Worm (Caenorhabditis elegans) whole organism, L4 larva: ENCODE measurements around the gene ncx-7.
A peak's percentile ranks its signal among the peaks of the same experiment; 100 is the strongest.

Experiments
- D1046.2 ChIP-seq: fragments of 200-800 bp; sonication (Bioruptor generic); IDR thresholded peaks from 2 replicates; pipeline ENCODE4 v1.3.6; 2022; ENCODE audit warnings: missing genetic modification characterization, missing compliant biosample characterization
- F10B5.3 ChIP-seq: sonication (generic microtip); optimal IDR thresholded peaks from 2 replicates; lab custom pipeline; 2016; ENCODE audit warnings: mild to moderate bottlenecking, missing genetic modification characterization, missing compliant biosample characterization
- F26F4.8 ChIP-seq: fragments of 200-800 bp; sonication (Bioruptor generic); conservative IDR thresholded peaks from 2 replicates; pipeline ENCODE4 v1.3.6; 2022; ENCODE audit warnings: missing genetic modification characterization, missing compliant biosample characterization
- F37D6.2 ChIP-seq: sonication (generic microtip); optimal IDR thresholded peaks from 2 replicates; lab custom pipeline; 2016; ENCODE audit warnings: mild to moderate bottlenecking, missing genetic modification characterization, missing compliant biosample characterization
- F49E8.2 ChIP-seq: sonication (generic microtip); optimal IDR thresholded peaks from 2 replicates; lab custom pipeline; 2016; ENCODE audit warnings: missing compliant biosample characterization, mild to moderate bottlenecking, missing genetic modification characterization, borderline replicate concordance
- R02D3.7 ChIP-seq: fragments of 150-350 bp; sonication (generic microtip); optimal IDR thresholded peaks from 3 replicates; lab custom pipeline; 2014; ENCODE audit warnings: missing biosample characterization, missing genetic modification characterization
- T20F7.1 ChIP-seq: fragments of 200-800 bp; sonication (Bioruptor generic); optimal IDR thresholded peaks from 2 replicates; lab custom pipeline; 2018; ENCODE audit warnings: mild to moderate bottlenecking, missing genetic modification characterization, missing compliant biosample characterization
- Y48G9A.11 ChIP-seq: fragments of 200-800 bp; sonication (Bioruptor generic); IDR thresholded peaks from 2 replicates; pipeline ENCODE4 v1.3.6; 2022; ENCODE audit warnings: missing genetic modification reagents, missing genetic modification characterization, missing compliant biosample characterization
- Y75B8A.6 ChIP-seq: fragments of 200-800 bp; sonication (Bioruptor generic); IDR thresholded peaks from 2 replicates; pipeline ENCODE4 v1.3.6; 2022; ENCODE audit warnings: missing genetic modification reagents, missing genetic modification characterization, missing compliant biosample characterization
- arid-1 ChIP-seq: fragments of 200-800 bp; sonication (Bioruptor generic); conservative IDR thresholded peaks from 2 replicates; pipeline ENCODE4 v1.3.6; 2022; ENCODE audit warnings: missing genetic modification reagents, missing genetic modification characterization, missing compliant biosample characterization
- ceh-20 ChIP-seq: fragments of 200-800 bp; sonication (Bioruptor generic); IDR thresholded peaks from 2 replicates; pipeline ENCODE4 v1.3.6; 2022; ENCODE audit warnings: missing genetic modification reagents, missing genetic modification characterization, missing compliant biosample characterization
- ceh-28 ChIP-seq: fragments of 150-350 bp; optimal IDR thresholded peaks from 2 replicates; lab custom pipeline; 2014; ENCODE audit warnings: missing biosample characterization, missing genetic modification reagents, missing genetic modification characterization
- ceh-32 ChIP-seq: sonication (generic microtip); optimal IDR thresholded peaks from 2 replicates; lab custom pipeline; 2016; ENCODE audit warnings: mild to moderate bottlenecking, missing genetic modification characterization, missing compliant biosample characterization; ENCODE audit not compliant: poor library complexity
- ces-1 ChIP-seq: fragments of 150-350 bp; sonication (generic microtip); optimal IDR thresholded peaks from 4 replicates; lab custom pipeline; 2014; ENCODE audit warnings: missing biosample characterization, missing genetic modification reagents, missing genetic modification characterization
- cey-2 ChIP-seq: sonication (generic microtip); optimal IDR thresholded peaks from 3 replicates; lab custom pipeline; 2017; ENCODE audit warnings: missing genetic modification characterization, mild to moderate bottlenecking, missing compliant biosample characterization, antibody characterized with exemption, borderline replicate concordance; ENCODE audit not compliant: insufficient read depth
- ctbp-1 ChIP-seq: fragments of 200-800 bp; sonication (Bioruptor generic); IDR thresholded peaks from 2 replicates; pipeline ENCODE4 v1.3.6; 2022; ENCODE audit warnings: missing genetic modification reagents, missing genetic modification characterization, missing compliant biosample characterization
- daf-12 ChIP-seq: fragments of 150-350 bp; optimal IDR thresholded peaks from 2 replicates; lab custom pipeline; 2014; ENCODE audit warnings: missing biosample characterization, missing genetic modification reagents, missing genetic modification characterization
- daf-19 ChIP-seq: fragments of 200-800 bp; sonication (Bioruptor generic); conservative IDR thresholded peaks from 2 replicates; pipeline ENCODE4 v1.3.6; 2022; ENCODE audit warnings: missing genetic modification characterization, missing compliant biosample characterization
- dmd-6 ChIP-seq: fragments of 200-800 bp; sonication (Bioruptor generic); IDR thresholded peaks from 2 replicates; pipeline ENCODE4 v1.3.6; 2022; ENCODE audit warnings: missing genetic modification reagents, missing genetic modification characterization, missing compliant biosample characterization
- dmd-9 ChIP-seq: fragments of 200-800 bp; sonication (Bioruptor generic); IDR thresholded peaks from 2 replicates; pipeline ENCODE4 v1.3.6; 2022; ENCODE audit warnings: missing genetic modification reagents, missing genetic modification characterization, missing compliant biosample characterization
- duxl-1 ChIP-seq: sonication (generic microtip); optimal IDR thresholded peaks from 2 replicates; lab custom pipeline; 2016; ENCODE audit warnings: mild to moderate bottlenecking, missing genetic modification characterization, moderate library complexity, missing compliant biosample characterization; ENCODE audit not compliant: poor library complexity
- dve-1 ChIP-seq: sonication (generic microtip); optimal IDR thresholded peaks from 2 replicates; lab custom pipeline; 2017; ENCODE audit warnings: antibody characterized with exemption, mild to moderate bottlenecking, missing genetic modification characterization, missing compliant biosample characterization; ENCODE audit not compliant: insufficient read depth
- fkh-10 ChIP-seq: fragments of 150-350 bp; optimal IDR thresholded peaks from 2 replicates; lab custom pipeline; 2014; ENCODE audit warnings: missing biosample characterization, missing genetic modification reagents, missing genetic modification characterization
- hif-1 ChIP-seq, 2 experiments: sonication (generic microtip); optimal IDR thresholded peaks; 2 replicates each; lab custom pipeline; 2016 to 2017; ENCODE audit warnings: missing compliant biosample characterization in 2 of 2, missing genetic modification characterization in 2 of 2, missing genetic modification reagents in 2 of 2, missing genotype in 2 of 2, mild to moderate bottlenecking in 1 of 2
- hlh-11 ChIP-seq: fragments of 200-800 bp; sonication (Bioruptor generic); optimal IDR thresholded peaks from 2 replicates; lab custom pipeline; 2018; ENCODE audit warnings: mild to moderate bottlenecking, missing genetic modification characterization, missing compliant biosample characterization
- hlh-30 ChIP-seq: sonication (generic microtip); optimal IDR thresholded peaks from 2 replicates; lab custom pipeline; 2017; ENCODE audit warnings: antibody characterized with exemption, mild to moderate bottlenecking, missing genetic modification characterization, missing compliant biosample characterization; ENCODE audit not compliant: insufficient read depth
- hmg-1.1 ChIP-seq: fragments of 200-800 bp; sonication (Bioruptor generic); IDR thresholded peaks from 2 replicates; pipeline ENCODE4 v1.3.6; 2022; ENCODE audit warnings: missing genetic modification reagents, missing genetic modification characterization, missing compliant biosample characterization
- lin-29 ChIP-seq: fragments of 200-800 bp; sonication (Bioruptor generic); IDR thresholded peaks from 2 replicates; pipeline ENCODE4 v1.3.6; 2022; ENCODE audit warnings: missing genetic modification reagents, missing genetic modification characterization, missing compliant biosample characterization
- lsy-2 ChIP-seq, 2 experiments: fragments of 150-350 bp in 1 of 2; sonication (generic microtip) in 1 of 2; optimal IDR thresholded peaks; 2 replicates each; lab custom pipeline; 2014 to 2017; ENCODE audit warnings: missing biosample characterization in 2 of 2, missing genetic modification characterization in 2 of 2
- madf-9 ChIP-seq: fragments of 200-800 bp; sonication (Bioruptor generic); conservative IDR thresholded peaks from 2 replicates; pipeline ENCODE4 v1.3.6; 2022; ENCODE audit warnings: missing genetic modification reagents, missing genetic modification characterization, missing compliant biosample characterization
- mdl-1 ChIP-seq, 2 experiments: fragments of 150-350 bp in 1 of 2; sonication (generic microtip) in 1 of 2; optimal IDR thresholded peaks; 2 replicates each; lab custom pipeline; 2014 to 2017; ENCODE audit warnings: missing biosample characterization in 2 of 2, missing genetic modification characterization in 2 of 2
- mxl-2 ChIP-seq: fragments of 200-800 bp; sonication (Bioruptor generic); conservative IDR thresholded peaks from 2 replicates; pipeline ENCODE4 v1.3.6; 2022; ENCODE audit warnings: missing genetic modification reagents, missing genetic modification characterization, missing compliant biosample characterization
- nhr-111 ChIP-seq: fragments of 200-800 bp; sonication (Bioruptor generic); optimal IDR thresholded peaks from 2 replicates; lab custom pipeline; 2018; ENCODE audit warnings: mild to moderate bottlenecking, missing genetic modification characterization, missing compliant biosample characterization
- nhr-237 ChIP-seq: sonication (generic microtip); optimal IDR thresholded peaks from 2 replicates; lab custom pipeline; 2017; ENCODE audit warnings: missing biosample characterization, missing genetic modification characterization
- nhr-25 ChIP-seq: sonication (generic microtip); optimal IDR thresholded peaks from 2 replicates; lab custom pipeline; 2017; ENCODE audit warnings: missing genetic modification characterization, mild to moderate bottlenecking, missing compliant biosample characterization, antibody characterized with exemption, moderate library complexity, borderline replicate concordance; ENCODE audit not compliant: insufficient read depth
- nhr-28 ChIP-seq: fragments of 150-350 bp; optimal IDR thresholded peaks from 2 replicates; lab custom pipeline; 2014; ENCODE audit warnings: missing biosample characterization, missing genetic modification characterization
- nhr-48 ChIP-seq: sonication (generic microtip); optimal IDR thresholded peaks from 2 replicates; lab custom pipeline; 2016; ENCODE audit warnings: mild to moderate bottlenecking, missing genetic modification characterization, missing compliant biosample characterization
- pha-4 ChIP-seq, 2 experiments: fragments of 150-350 bp in 1 of 2; fragments of 200-800 bp in 1 of 2; sonication (Bioruptor generic) in 1 of 2; IDR thresholded peaks in 1 of 2; optimal IDR thresholded peaks in 1 of 2; 2 replicates each; pipeline versions ENCODE4 v1.3.6 to Lab custom; 2014 to 2022; ENCODE audit warnings: missing genetic modification characterization in 2 of 2, missing genetic modification reagents in 2 of 2, missing biosample characterization in 1 of 2, missing compliant biosample characterization in 1 of 2
- rbr-2 ChIP-seq: sonication (generic microtip); optimal IDR thresholded peaks from 2 replicates; lab custom pipeline; 2016; ENCODE audit warnings: missing genotype, missing genetic modification characterization, missing compliant biosample characterization
- set-16 ChIP-seq: fragments of 200-800 bp; sonication (Bioruptor generic); IDR thresholded peaks from 2 replicates; pipeline ENCODE4 v1.3.6; 2022; ENCODE audit warnings: missing genetic modification reagents, missing genetic modification characterization, missing compliant biosample characterization
- skn-1 ChIP-seq: fragments of 150-350 bp; optimal IDR thresholded peaks from 2 replicates; lab custom pipeline; 2014; ENCODE audit warnings: missing biosample characterization, missing genetic modification characterization
- snpc-4 ChIP-seq: fragments of 150-350 bp; optimal IDR thresholded peaks from 2 replicates; lab custom pipeline; 2014; ENCODE audit warnings: missing biosample characterization, missing genetic modification characterization
- spr-3 ChIP-seq: fragments of 200-800 bp; sonication (Bioruptor generic); optimal IDR thresholded peaks from 2 replicates; lab custom pipeline; 2018; ENCODE audit warnings: mild to moderate bottlenecking, missing genetic modification characterization, missing compliant biosample characterization
- tra-1 ChIP-seq: fragments of 200-800 bp; sonication (Bioruptor generic); IDR thresholded peaks from 2 replicates; pipeline ENCODE4 v1.3.6; 2022; ENCODE audit warnings: missing genetic modification reagents, missing genetic modification characterization, missing compliant biosample characterization
- unc-130 ChIP-seq: sonication (generic microtip); optimal IDR thresholded peaks from 2 replicates; lab custom pipeline; 2016; ENCODE audit warnings: missing genetic modification reagents, missing genetic modification characterization, missing compliant biosample characterization
- zfp-3 ChIP-seq: fragments of 200-800 bp; sonication (Bioruptor generic); conservative IDR thresholded peaks from 2 replicates; pipeline ENCODE4 v1.3.6; 2022; ENCODE audit warnings: missing genetic modification reagents, missing genetic modification characterization, missing compliant biosample characterization
- zip-2 ChIP-seq: fragments of 150-350 bp; optimal IDR thresholded peaks from 2 replicates; lab custom pipeline; 2014; ENCODE audit warnings: missing biosample characterization, missing genetic modification characterization
- ztf-11 ChIP-seq: fragments of 150-350 bp; optimal IDR thresholded peaks from 2 replicates; lab custom pipeline; 2014; ENCODE audit warnings: missing biosample characterization, missing genetic modification characterization

The ncx-7 gene

DNA sequence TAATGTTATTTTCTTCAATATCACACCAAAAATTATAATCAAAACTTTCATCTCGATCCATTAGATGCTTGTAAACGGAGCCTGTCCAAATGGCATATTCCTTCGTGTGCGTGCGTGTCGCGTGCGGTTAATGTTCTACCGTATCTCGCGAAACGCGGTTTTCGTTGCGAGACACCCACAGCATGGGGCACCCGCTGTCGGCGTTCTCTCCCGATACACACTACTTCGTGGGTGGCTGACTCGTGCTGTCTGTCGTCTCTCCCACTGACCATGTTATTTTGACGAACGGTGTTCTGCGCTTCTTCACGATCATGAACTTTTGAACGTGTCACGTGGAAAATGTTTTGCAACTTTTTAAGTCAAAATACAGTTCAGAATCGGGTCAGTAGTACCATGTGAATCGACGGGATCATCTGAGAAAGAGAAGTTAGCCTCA, 45.4 kb upstream of the ncx-7 start (continued):
- TF ChIP-seq snpc-4 (tag; lab: Kevin White, UChicago) = peak; percentile 35
- TF ChIP-seq dmd-9 (GFP tag; lab: Robert Waterston, UW) = peak; percentile 94
- peak; percentile 99 for TF ChIP-seq dve-1 (tag; lab: Kevin White, UChicago)
- TF ChIP-seq R02D3.7 = no peak
- TF ChIP-seq daf-19 (GFP tag; lab: Robert Waterston, UW) = peak; percentile 83
- TF ChIP-seq ctbp-1 = peak; percentile 98
- peak; percentile 90 for TF ChIP-seq nhr-28 (tag; lab: Kevin White, UChicago)
- peak; percentile 94 for TF ChIP-seq lin-29
- peak; percentile 98 for TF ChIP-seq pha-4 (GFP tag; IDR thresholded peaks at IDR 0.05; lab: Robert Waterston, UW)
- TF ChIP-seq pha-4 (tag; optimal IDR thresholded peaks at IDR 0.05; lab: Kevin White, UChicago) = no peak
- TF ChIP-seq spr-3 (GFP tag; lab: Kevin White, UChicago) = peak; percentile 98
- TF ChIP-seq unc-130 (GFP tag; lab: Kevin White, UChicago) = peak; percentile 1
- no peak for TF ChIP-seq ces-1 (GFP tag; lab: Kevin White, UChicago)
- TF ChIP-seq set-16 (GFP tag; lab: Robert Waterston, UW) = peak; percentile 91
- peak; percentile 100 for TF ChIP-seq hlh-11 (tag; lab: Kevin White, UChicago)
- TF ChIP-seq mdl-1 (tag; optimal IDR thresholded peaks at IDR 0.05; lab: Kevin White, UChicago) = peak; percentile 97 to 99
- TF ChIP-seq nhr-25 = peak; percentile 98
- TF ChIP-seq nhr-48 (tag; lab: Kevin White, UChicago) = peak; percentile 96
- peak; percentile 98 for TF ChIP-seq ceh-20
- peak; percentile 99 for TF ChIP-seq hlh-30 (tag; lab: Kevin White, UChicago)
- peak; percentile 93 for TF ChIP-seq D1046.2 (GFP tag; lab: Robert Waterston, UW)
- peak; percentile 75 for TF ChIP-seq ceh-32 (tag; lab: Kevin White, UChicago)
- TF ChIP-seq skn-1 = peak; percentile 71
- TF ChIP-seq mxl-2 (GFP tag; lab: Robert Waterston, UW) = peak; percentile 93
- TF ChIP-seq nhr-237 (tag; lab: Kevin White, UChicago) = peak; percentile 37
- TF ChIP-seq ceh-28 (tag; lab: Kevin White, UChicago) = no peak
- no peak for TF ChIP-seq ztf-11 (tag; lab: Kevin White, UChicago)
- TF ChIP-seq T20F7.1 = peak; percentile 92
- TF ChIP-seq zfp-3 (GFP tag; lab: Robert Waterston, UW) = peak; percentile 99
- peak; percentile 82 for TF ChIP-seq zip-2 (tag; lab: Kevin White, UChicago)
- peak; percentile 97 for TF ChIP-seq arid-1 (GFP tag; lab: Robert Waterston, UW)
- peak; percentile 99 for TF ChIP-seq dmd-6 (GFP tag; lab: Robert Waterston, UW)
- peak; percentile 95 for TF ChIP-seq Y75B8A.6 (GFP tag; lab: Robert Waterston, UW)
- TF ChIP-seq rbr-2 = peak; percentile 98
- TF ChIP-seq hif-1 (tag; optimal IDR thresholded peaks at IDR 0.05; lab: Kevin White, UChicago) = peak; percentile 81 to 96
- TF ChIP-seq Y48G9A.11 (GFP tag; lab: Robert Waterston, UW) = peak; percentile 63; the same call in 1 of the 2 replicates
- TF ChIP-seq F37D6.2 (tag; lab: Kevin White, UChicago) = peak; percentile 95
- TF ChIP-seq hmg-1.1 (GFP tag; lab: Robert Waterston, UW) = peak; percentile 99
- TF ChIP-seq duxl-1 (tag; lab: Kevin White, UChicago) = peak; percentile 96
- TF ChIP-seq F49E8.2 = no peak
- TF ChIP-seq daf-12 (tag; lab: Kevin White, UChicago) = no peak
- TF ChIP-seq madf-9 (GFP tag; lab: Robert Waterston, UW) = peak; percentile 92
- TF ChIP-seq lsy-2 (tag; optimal IDR thresholded peaks at IDR 0.05; lab: Kevin White, UChicago) = peak; percentile 99 to 100
- peak; percentile 96 for TF ChIP-seq tra-1 (GFP tag; lab: Robert Waterston, UW)
- peak; percentile 99 for TF ChIP-seq nhr-111
- peak; percentile 88 for TF ChIP-seq fkh-10 (GFP tag; lab: Kevin White, UChicago)
- peak; percentile 91 for TF ChIP-seq F10B5.3 (tag; lab: Kevin White, UChicago)
- peak; percentile 83 for TF ChIP-seq cey-2
- TF ChIP-seq F26F4.8 (GFP tag; lab: Robert Waterston, UW) = no peak
